Worm (Caenorhabditis elegans) whole organism, young adult: Measurements from ENCODE around the gene str-20.

ENCODE experiments used
- D2030.7 ChIP-seq: fragments of 200-800 bp; sonication (Bioruptor generic); IDR thresholded peaks from 2 replicates; pipeline ENCODE4 v1.3.6; 2022; ENCODE audit warnings: missing genetic modification reagents, missing genetic modification characterization, missing compliant biosample characterization
- F10E7.11 ChIP-seq: sonication (generic microtip); optimal IDR thresholded peaks from 2 replicates; lab custom pipeline; 2017; ENCODE audit warnings: mild to moderate bottlenecking, missing genetic modification characterization, moderate library complexity, missing compliant biosample characterization
- F23B12.7 ChIP-seq: sonication (generic microtip); optimal IDR thresholded peaks from 2 replicates; lab custom pipeline; 2017; ENCODE audit warnings: missing genetic modification characterization, mild to moderate bottlenecking, missing compliant biosample characterization, antibody characterized with exemption, moderate library complexity; ENCODE audit not compliant: insufficient read depth
- F37B4.10 ChIP-seq: fragments of 200-800 bp; sonication (Bioruptor generic); IDR thresholded peaks from 2 replicates; pipeline ENCODE4 v1.3.6; 2022; ENCODE audit warnings: missing genetic modification characterization, missing compliant biosample characterization
- F39B2.1 ChIP-seq: fragments of 200-800 bp; sonication (Bioruptor generic); IDR thresholded peaks from 2 replicates; pipeline ENCODE4 v1.3.6; 2022; ENCODE audit warnings: missing genetic modification reagents, missing genetic modification characterization, missing compliant biosample characterization
- K12H6.12 ChIP-seq: fragments of 200-800 bp; sonication (Bioruptor generic); optimal IDR thresholded peaks from 2 replicates; lab custom pipeline; 2018; ENCODE audit warnings: mild to moderate bottlenecking, missing genetic modification characterization, missing compliant biosample characterization
- T26A5.8 ChIP-seq: sonication (generic microtip); optimal IDR thresholded peaks from 2 replicates; lab custom pipeline; 2016; ENCODE audit warnings: missing genetic modification characterization, missing compliant biosample characterization
- Y53F4B.3 ChIP-seq: fragments of 200-800 bp; sonication (Bioruptor generic); IDR thresholded peaks from 2 replicates; pipeline ENCODE4 v1.3.6; 2022; ENCODE audit warnings: missing genetic modification reagents, missing genetic modification characterization, missing compliant biosample characterization
- Y67H2A.10 ChIP-seq: fragments of 200-800 bp; sonication (Bioruptor generic); conservative IDR thresholded peaks from 2 replicates; pipeline ENCODE4 v1.3.6; 2022; ENCODE audit warnings: missing genetic modification reagents, missing genetic modification characterization, missing compliant biosample characterization
- ZK185.1 ChIP-seq: sonication (generic microtip); optimal IDR thresholded peaks from 2 replicates; lab custom pipeline; 2016; ENCODE audit warnings: mild to moderate bottlenecking, missing genetic modification characterization, missing compliant biosample characterization; ENCODE audit not compliant: poor library complexity, severe bottlenecking
- akir-1 ChIP-seq: fragments of 200-800 bp; sonication (Bioruptor generic); optimal IDR thresholded peaks from 2 replicates; lab custom pipeline; 2018; ENCODE audit warnings: mild to moderate bottlenecking, missing genetic modification characterization, moderate library complexity, missing compliant biosample characterization
- aptf-2 ChIP-seq: fragments of 200-800 bp; sonication (Bioruptor generic); conservative IDR thresholded peaks from 2 replicates; pipeline ENCODE4 v1.3.6; 2022; ENCODE audit warnings: missing genetic modification reagents, missing genetic modification characterization, missing compliant biosample characterization
- aptf-3 ChIP-seq: fragments of 200-800 bp; sonication (Bioruptor generic); IDR thresholded peaks from 2 replicates; pipeline ENCODE4 v1.3.6; 2022; ENCODE audit warnings: missing genetic modification characterization, missing compliant biosample characterization
- cebp-1 ChIP-seq, 2 experiments: fragments of 200-800 bp in 1 of 2; sonication (Bioruptor generic) in 1 of 2; sonication (generic microtip) in 1 of 2; IDR thresholded peaks in 1 of 2; optimal IDR thresholded peaks in 1 of 2; 2 replicates each; pipeline versions ENCODE4 v1.3.6 to Lab custom; 2017 to 2022; ENCODE audit warnings: missing compliant biosample characterization in 2 of 2, missing genetic modification characterization in 2 of 2, mild to moderate bottlenecking in 1 of 2, missing genetic modification reagents in 1 of 2, moderate library complexity in 1 of 2
- ceh-100 ChIP-seq: fragments of 200-800 bp; sonication (Bioruptor generic); IDR thresholded peaks from 2 replicates; pipeline ENCODE4 v1.3.6; 2022; ENCODE audit warnings: missing genetic modification reagents, missing genetic modification characterization, missing compliant biosample characterization
- dpff-1 ChIP-seq: sonication (generic microtip); optimal IDR thresholded peaks from 2 replicates; lab custom pipeline; 2017; ENCODE audit warnings: mild to moderate bottlenecking, missing genetic modification characterization, missing compliant biosample characterization
- dpl-1 ChIP-seq: fragments of 150-350 bp; optimal IDR thresholded peaks from 2 replicates; lab custom pipeline; 2014; ENCODE audit warnings: missing biosample characterization, missing genetic modification reagents, missing genetic modification characterization
- ekl-4 ChIP-seq: fragments of 200-800 bp; sonication (Bioruptor generic); IDR thresholded peaks from 2 replicates; pipeline ENCODE4 v1.3.6; 2022; ENCODE audit warnings: missing genetic modification reagents, missing genetic modification characterization, missing compliant biosample characterization
- ets-4 ChIP-seq: fragments of 200-800 bp; sonication (Bioruptor generic); optimal IDR thresholded peaks from 2 replicates; lab custom pipeline; 2018; ENCODE audit warnings: mild to moderate bottlenecking, missing genetic modification characterization, missing compliant biosample characterization
- hrde-1 ChIP-seq: sonication (generic microtip); optimal IDR thresholded peaks from 2 replicates; lab custom pipeline; 2016; ENCODE audit warnings: missing genetic modification characterization, mild to moderate bottlenecking, missing compliant biosample characterization, moderate library complexity, missing genotype, missing genetic modification reagents, borderline replicate concordance
- hsf-1 ChIP-seq: fragments of 200-800 bp; sonication (Bioruptor generic); IDR thresholded peaks from 2 replicates; pipeline ENCODE4 v1.3.6; 2022; ENCODE audit warnings: missing genetic modification reagents, missing genetic modification characterization, missing compliant biosample characterization
- lin-54 ChIP-seq: fragments of 200-800 bp; sonication (Bioruptor generic); optimal IDR thresholded peaks from 2 replicates; lab custom pipeline; 2018; ENCODE audit warnings: mild to moderate bottlenecking, missing genetic modification characterization, missing compliant biosample characterization
- madf-3 ChIP-seq: fragments of 200-800 bp; sonication (Bioruptor generic); IDR thresholded peaks from 2 replicates; pipeline ENCODE4 v1.3.6; 2022; ENCODE audit warnings: missing genetic modification reagents, missing genetic modification characterization, missing compliant biosample characterization
- mel-28 ChIP-seq: sonication (generic microtip); optimal IDR thresholded peaks from 2 replicates; lab custom pipeline; 2016; ENCODE audit warnings: borderline replicate concordance, mild to moderate bottlenecking, missing genetic modification characterization, missing compliant biosample characterization
- mes-4 ChIP-seq: sonication (generic microtip); optimal IDR thresholded peaks from 2 replicates; lab custom pipeline; 2016; ENCODE audit warnings: missing genotype, missing genetic modification characterization, missing compliant biosample characterization
- mxl-1 ChIP-seq: sonication (generic microtip); optimal IDR thresholded peaks from 2 replicates; lab custom pipeline; 2016; ENCODE audit warnings: missing genetic modification characterization, missing compliant biosample characterization
- nfya-1 ChIP-seq: sonication (generic microtip); optimal IDR thresholded peaks from 2 replicates; lab custom pipeline; 2017; ENCODE audit warnings: antibody characterized with exemption, missing compliant biosample characterization, missing genetic modification characterization, borderline replicate concordance; ENCODE audit not compliant: insufficient read depth
- nhr-27 ChIP-seq: fragments of 200-800 bp; sonication (Bioruptor generic); optimal IDR thresholded peaks from 2 replicates; lab custom pipeline; 2018; ENCODE audit warnings: mild to moderate bottlenecking, missing genetic modification characterization, moderate library complexity, missing compliant biosample characterization
- nhr-80 ChIP-seq: sonication (generic microtip); optimal IDR thresholded peaks from 2 replicates; lab custom pipeline; 2016; ENCODE audit warnings: missing genetic modification characterization, missing compliant biosample characterization
- pbrm-1 ChIP-seq: fragments of 200-800 bp; sonication (Bioruptor generic); IDR thresholded peaks from 2 replicates; pipeline ENCODE4 v1.3.6; 2022; ENCODE audit warnings: missing genetic modification reagents, missing genetic modification characterization, missing compliant biosample characterization
- rcor-1 ChIP-seq: fragments of 200-800 bp; sonication (Bioruptor generic); IDR thresholded peaks from 2 replicates; pipeline ENCODE4 v1.3.6; 2022; ENCODE audit warnings: missing genetic modification reagents, missing genetic modification characterization, missing compliant biosample characterization
- repo-1 ChIP-seq: sonication (generic microtip); optimal IDR thresholded peaks from 2 replicates; lab custom pipeline; 2017; ENCODE audit warnings: mild to moderate bottlenecking, missing genetic modification characterization, missing compliant biosample characterization
- snpc-1.1 ChIP-seq: sonication (generic microtip); optimal IDR thresholded peaks from 2 replicates; lab custom pipeline; 2017; ENCODE audit warnings: missing genetic modification characterization, mild to moderate bottlenecking, missing compliant biosample characterization, antibody characterized with exemption, moderate library complexity, missing genotype, missing genetic modification reagents; ENCODE audit not compliant: insufficient read depth
- snpc-1.3 ChIP-seq: sonication (generic microtip); optimal IDR thresholded peaks from 2 replicates; lab custom pipeline; 2017; ENCODE audit warnings: missing genetic modification characterization, mild to moderate bottlenecking, missing compliant biosample characterization, antibody characterized with exemption, moderate library complexity, missing genotype, missing genetic modification reagents; ENCODE audit not compliant: insufficient read depth
- snpc-3.4 ChIP-seq: sonication (generic microtip); optimal IDR thresholded peaks from 2 replicates; lab custom pipeline; 2017; ENCODE audit warnings: missing genetic modification characterization, mild to moderate bottlenecking, missing compliant biosample characterization, antibody characterized with exemption, moderate library complexity, missing genotype, missing genetic modification reagents
- somi-1 ChIP-seq: fragments of 200-800 bp; sonication (Bioruptor generic); optimal IDR thresholded peaks from 2 replicates; lab custom pipeline; 2018; ENCODE audit warnings: mild to moderate bottlenecking, missing genetic modification characterization, missing compliant biosample characterization
- tbp1 ChIP-seq: fragments of 200-800 bp; sonication (Bioruptor generic); optimal IDR thresholded peaks from 2 replicates; lab custom pipeline; 2018; ENCODE audit warnings: mild to moderate bottlenecking, missing genetic modification characterization, missing compliant biosample characterization
- unc-62 ChIP-seq: fragments of 150-350 bp; optimal IDR thresholded peaks from 2 replicates; lab custom pipeline; 2014; ENCODE audit warnings: missing biosample characterization, missing genetic modification reagents, missing genetic modification characterization
- xnd-1 ChIP-seq: sonication (generic microtip); optimal IDR thresholded peaks from 2 replicates; lab custom pipeline; 2016; ENCODE audit warnings: missing genotype, missing genetic modification reagents, missing genetic modification characterization, missing compliant biosample characterization
- zim-3 ChIP-seq: sonication (generic microtip); optimal IDR thresholded peaks from 2 replicates; lab custom pipeline; 2017; ENCODE audit warnings: mild to moderate bottlenecking, missing genetic modification characterization, moderate library complexity, missing compliant biosample characterization
- ztf-25 ChIP-seq: fragments of 200-800 bp; sonication (Bioruptor generic); IDR thresholded peaks from 2 replicates; pipeline ENCODE4 v1.3.6; 2022; ENCODE audit warnings: missing genetic modification reagents, missing genetic modification characterization, missing compliant biosample characterization
- ztf-26 ChIP-seq: sonication (generic microtip); optimal IDR thresholded peaks from 2 replicates; lab custom pipeline; 2017; ENCODE audit warnings: missing genetic modification characterization, missing compliant biosample characterization
- ztf-3 ChIP-seq: fragments of 200-800 bp; sonication (Bioruptor generic); optimal IDR thresholded peaks from 2 replicates; lab custom pipeline; 2018; ENCODE audit warnings: mild to moderate bottlenecking, missing genetic modification characterization, missing compliant biosample characterization
- ztf-6 ChIP-seq: fragments of 200-800 bp; sonication (Bioruptor generic); IDR thresholded peaks from 2 replicates; pipeline ENCODE4 v1.3.6; 2022; ENCODE audit warnings: missing genetic modification reagents, missing genetic modification characterization, missing compliant biosample characterization

Gene str-20

ce11 chrV:730216-730615 lies 26.1 kb upstream of the str-20 start (continued):
- TF ChIP-seq cebp-1 (GFP tag; IDR thresholded peaks at IDR 0.05; lab: Robert Waterston, UW) (peak; percentile 37; the same call in 1 of the 2 replicates), cebp-1 (tag; optimal IDR thresholded peaks at IDR 0.05; lab: Kevin White, UChicago) (peak; percentile 71), somi-1 (GFP tag; lab: Kevin White, UChicago) (peak; percentile 25), ceh-100 (GFP tag; lab: Robert Waterston, UW) (no peak), F39B2.1 (GFP tag; lab: Robert Waterston, UW) (no peak), D2030.7 (no peak), F10E7.11 (tag; lab: Kevin White, UChicago) (no peak), zim-3 (tag; lab: Kevin White, UChicago) (no peak), ztf-26 (tag; lab: Kevin White, UChicago) (peak; percentile 20), F37B4.10 (GFP tag; lab: Robert Waterston, UW) (no peak), mes-4 (tag; lab: Kevin White, UChicago) (no peak), snpc-3.4 (tag; lab: Kevin White, UChicago) (no peak), ets-4 (GFP tag; lab: Kevin White, UChicago) (no peak), hsf-1 (GFP tag; lab: Robert Waterston, UW) (no peak), F23B12.7 (tag; lab: Kevin White, UChicago) (no peak), ztf-6 (GFP tag; lab: Robert Waterston, UW) (no peak), ztf-3 (no peak), ZK185.1 (peak; percentile 25), aptf-3 (GFP tag; lab: Robert Waterston, UW) (no peak), dpl-1 (no peak), T26A5.8 (tag; lab: Kevin White, UChicago) (no peak), snpc-1.3 (tag; lab: Kevin White, UChicago) (no peak), hrde-1 (tag; lab: Kevin White, UChicago) (no peak), xnd-1 (tag; lab: Kevin White, UChicago) (no peak), nhr-80 (tag; lab: Kevin White, UChicago) (peak; percentile 54), pbrm-1 (GFP tag; lab: Robert Waterston, UW) (no peak), rcor-1 (GFP tag; lab: Robert Waterston, UW) (no peak), nhr-27 (no peak), repo-1 (tag; lab: Kevin White, UChicago) (peak; percentile 56), ztf-25 (no peak), snpc-1.1 (tag; lab: Kevin White, UChicago) (no peak), dpff-1 (tag; lab: Kevin White, UChicago) (no peak), akir-1 (GFP tag; lab: Kevin White, UChicago) (no peak), mel-28 (tag; lab: Kevin White, UChicago) (no peak), aptf-2 (GFP tag; lab: Robert Waterston, UW) (no peak), Y67H2A.10 (no peak), madf-3 (0 out of 2 replicates have a peak, but pooled peaks have one; percentile 47), nfya-1 (tag; lab: Kevin White, UChicago) (no peak), mxl-1 (tag; lab: Kevin White, UChicago) (no peak), Y53F4B.3 (no peak), K12H6.12 (tag; lab: Kevin White, UChicago) (no peak), tbp1 (GFP tag; lab: Kevin White, UChicago) (peak; percentile 51), unc-62 (GFP tag; lab: Kevin White, UChicago) (no peak), ekl-4 (GFP tag; lab: Robert Waterston, UW) (no peak), lin-54 (GFP tag; lab: Kevin White, UChicago) (peak; percentile 11)
